Worm (Caenorhabditis elegans): ENCODE data around the gene F10E9.3.

DNA sequence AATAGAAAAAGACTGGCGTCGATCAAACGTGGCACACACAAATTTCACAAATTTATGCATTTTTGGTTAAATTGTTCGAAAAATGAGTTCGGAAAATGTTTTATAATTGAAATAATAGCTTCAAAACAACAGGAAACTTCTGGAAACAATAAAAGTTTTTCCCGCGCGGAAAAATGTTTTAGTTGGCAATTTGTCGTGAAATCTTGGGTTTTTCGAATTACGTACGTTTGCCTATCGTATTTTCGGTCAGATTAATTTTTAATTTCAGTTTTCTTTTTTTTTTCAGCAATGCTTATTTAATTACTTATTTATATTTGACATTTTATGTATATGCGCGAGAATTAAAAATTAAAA, 44.6 kb downstream of the F10E9.3 start:
- TF ChIP-seq tra-4 (tag; optimal IDR thresholded peaks at IDR 0.05) (no peak), ama-1 (optimal IDR thresholded peaks at IDR 0.05) (no peak), sea-1 (GFP tag; conservative IDR thresholded peaks at IDR 0.05) (no peak), flt-1 (GFP tag; IDR thresholded peaks at IDR 0.05) (no peak), ceh-13 (GFP tag; optimal IDR thresholded peaks at IDR 0.05) (no peak), tbx-11 (GFP tag; IDR thresholded peaks at IDR 0.05) (no peak), B0310.2 (tag; optimal IDR thresholded peaks at IDR 0.05) (no peak), F13C5.2 (tag; optimal IDR thresholded peaks at IDR 0.05) (no peak)
